Worm (Caenorhabditis elegans) whole organism, L4 larva: ENCODE data around the gene rab-7.

Experiments
- D1046.2 ChIP-seq: fragments of 200-800 bp; sonication (Bioruptor generic); IDR thresholded peaks from 2 replicates; pipeline ENCODE4 v1.3.6; 2022; ENCODE audit warnings: missing genetic modification characterization, missing compliant biosample characterization
- T26A8.4 ChIP-seq: fragments of 200-800 bp; sonication (Bioruptor generic); IDR thresholded peaks from 2 replicates; pipeline ENCODE4 v1.3.6; 2022; ENCODE audit warnings: missing genetic modification characterization, missing compliant biosample characterization
- Y105C5A.15 ChIP-seq: fragments of 200-800 bp; sonication (Bioruptor generic); IDR thresholded peaks from 2 replicates; pipeline ENCODE4 v1.3.6; 2022; ENCODE audit warnings: missing genetic modification characterization, missing compliant biosample characterization
- Y75B8A.6 ChIP-seq: fragments of 200-800 bp; sonication (Bioruptor generic); IDR thresholded peaks from 2 replicates; pipeline ENCODE4 v1.3.6; 2022; ENCODE audit warnings: missing genetic modification reagents, missing genetic modification characterization, missing compliant biosample characterization
- ZK337.2 ChIP-seq: fragments of 200-800 bp; sonication (Bioruptor generic); IDR thresholded peaks from 2 replicates; pipeline ENCODE4 v1.3.6; 2022; ENCODE audit warnings: missing genetic modification reagents, missing genetic modification characterization, missing compliant biosample characterization
- ZK546.5 ChIP-seq, 2 experiments: sonication (generic microtip); optimal IDR thresholded peaks; 2 replicates each; lab custom pipeline; 2017; ENCODE audit warnings: missing biosample characterization in 2 of 2, missing genetic modification characterization in 2 of 2
- aha-1 ChIP-seq: fragments of 150-350 bp; peaks from one replicate; lab custom pipeline; 2014; ENCODE audit warnings: missing biosample characterization, missing genetic modification characterization
- aly-2 ChIP-seq: sonication (generic microtip); optimal IDR thresholded peaks from 2 replicates; lab custom pipeline; 2018; ENCODE audit warnings: missing biosample characterization, missing genetic modification characterization
- ceh-20 ChIP-seq: fragments of 200-800 bp; sonication (Bioruptor generic); IDR thresholded peaks from 2 replicates; pipeline ENCODE4 v1.3.6; 2022; ENCODE audit warnings: missing genetic modification reagents, missing genetic modification characterization, missing compliant biosample characterization
- ceh-28 ChIP-seq: fragments of 150-350 bp; optimal IDR thresholded peaks from 2 replicates; lab custom pipeline; 2014; ENCODE audit warnings: missing biosample characterization, missing genetic modification reagents, missing genetic modification characterization
- ceh-32 ChIP-seq: sonication (generic microtip); optimal IDR thresholded peaks from 2 replicates; lab custom pipeline; 2016; ENCODE audit warnings: mild to moderate bottlenecking, missing genetic modification characterization, missing compliant biosample characterization; ENCODE audit not compliant: poor library complexity
- cey-2 ChIP-seq: sonication (generic microtip); optimal IDR thresholded peaks from 3 replicates; lab custom pipeline; 2017; ENCODE audit warnings: missing genetic modification characterization, mild to moderate bottlenecking, missing compliant biosample characterization, antibody characterized with exemption, borderline replicate concordance; ENCODE audit not compliant: insufficient read depth
- ctbp-1 ChIP-seq: fragments of 200-800 bp; sonication (Bioruptor generic); IDR thresholded peaks from 2 replicates; pipeline ENCODE4 v1.3.6; 2022; ENCODE audit warnings: missing genetic modification reagents, missing genetic modification characterization, missing compliant biosample characterization
- daf-12 ChIP-seq: fragments of 150-350 bp; optimal IDR thresholded peaks from 2 replicates; lab custom pipeline; 2014; ENCODE audit warnings: missing biosample characterization, missing genetic modification reagents, missing genetic modification characterization
- daf-16 ChIP-seq, 3 experiments: sonication (generic microtip); optimal IDR thresholded peaks; 2 replicates each; lab custom pipeline; 2016 to 2017; ENCODE audit warnings: missing genetic modification characterization in 3 of 3, missing genetic modification reagents in 3 of 3, mild to moderate bottlenecking in 2 of 3, missing compliant biosample characterization in 2 of 3, missing biosample characterization in 1 of 3, moderate library complexity in 1 of 3
- daf-19 ChIP-seq: fragments of 200-800 bp; sonication (Bioruptor generic); conservative IDR thresholded peaks from 2 replicates; pipeline ENCODE4 v1.3.6; 2022; ENCODE audit warnings: missing genetic modification characterization, missing compliant biosample characterization
- dpl-1 ChIP-seq: fragments of 150-350 bp; optimal IDR thresholded peaks from 2 replicates; lab custom pipeline; 2014; ENCODE audit warnings: missing biosample characterization, missing genetic modification reagents, missing genetic modification characterization
- dve-1 ChIP-seq: sonication (generic microtip); optimal IDR thresholded peaks from 2 replicates; lab custom pipeline; 2017; ENCODE audit warnings: antibody characterized with exemption, mild to moderate bottlenecking, missing genetic modification characterization, missing compliant biosample characterization; ENCODE audit not compliant: insufficient read depth
- egl-43 ChIP-seq: fragments of 200-800 bp; sonication (Bioruptor generic); IDR thresholded peaks from 2 replicates; pipeline ENCODE4 v1.3.6; 2022; ENCODE audit warnings: missing genetic modification reagents, missing genetic modification characterization, missing compliant biosample characterization
- hmg-1.1 ChIP-seq: fragments of 200-800 bp; sonication (Bioruptor generic); IDR thresholded peaks from 2 replicates; pipeline ENCODE4 v1.3.6; 2022; ENCODE audit warnings: missing genetic modification reagents, missing genetic modification characterization, missing compliant biosample characterization
- jun-1 ChIP-seq: fragments of 150-350 bp; optimal IDR thresholded peaks from 2 replicates; lab custom pipeline; 2014; ENCODE audit warnings: missing biosample characterization, missing genetic modification reagents, missing genetic modification characterization
- lim-7 ChIP-seq: fragments of 200-800 bp; sonication (Bioruptor generic); IDR thresholded peaks from 2 replicates; pipeline ENCODE4 v1.3.6; 2022; ENCODE audit warnings: missing genetic modification characterization, missing compliant biosample characterization
- lin-13 ChIP-seq: fragments of 150-350 bp; optimal IDR thresholded peaks from 2 replicates; lab custom pipeline; 2014; ENCODE audit warnings: missing biosample characterization, missing genetic modification reagents, missing genetic modification characterization
- lin-15B ChIP-seq: fragments of 150-350 bp; sonication (generic microtip); optimal IDR thresholded peaks from 3 replicates; lab custom pipeline; 2014; ENCODE audit warnings: missing biosample characterization, missing genetic modification characterization
- lin-29 ChIP-seq: fragments of 200-800 bp; sonication (Bioruptor generic); IDR thresholded peaks from 2 replicates; pipeline ENCODE4 v1.3.6; 2022; ENCODE audit warnings: missing genetic modification reagents, missing genetic modification characterization, missing compliant biosample characterization
- lsy-2 ChIP-seq, 2 experiments: fragments of 150-350 bp in 1 of 2; sonication (generic microtip) in 1 of 2; optimal IDR thresholded peaks; 2 replicates each; lab custom pipeline; 2014 to 2017; ENCODE audit warnings: missing biosample characterization in 2 of 2, missing genetic modification characterization in 2 of 2
- madf-5 ChIP-seq, 2 experiments: fragments of 200-800 bp; sonication (Bioruptor generic); IDR thresholded peaks; 2 replicates each; pipeline ENCODE4 v1.3.6; 2022; ENCODE audit warnings: missing compliant biosample characterization in 2 of 2, missing genetic modification characterization in 2 of 2
- mep-1 ChIP-seq: fragments of 150-350 bp; sonication (generic microtip); optimal IDR thresholded peaks from 3 replicates; lab custom pipeline; 2014; ENCODE audit warnings: missing biosample characterization, missing genetic modification characterization
- mes-2 ChIP-seq: sonication (generic microtip); optimal IDR thresholded peaks from 2 replicates; lab custom pipeline; 2016; ENCODE audit warnings: missing genotype, mild to moderate bottlenecking, missing genetic modification characterization, missing compliant biosample characterization; ENCODE audit not compliant: poor library complexity, severe bottlenecking
- mxl-3 ChIP-seq: fragments of 200-800 bp; sonication (Bioruptor generic); optimal IDR thresholded peaks from 2 replicates; lab custom pipeline; 2018; ENCODE audit warnings: mild to moderate bottlenecking, missing genetic modification characterization, missing compliant biosample characterization
- nhr-10 ChIP-seq: fragments of 150-350 bp; optimal IDR thresholded peaks from 2 replicates; lab custom pipeline; 2014; ENCODE audit warnings: missing biosample characterization, missing genetic modification characterization
- nhr-41 ChIP-seq: fragments of 200-800 bp; sonication (Bioruptor generic); IDR thresholded peaks from 2 replicates; pipeline ENCODE4 v1.3.6; 2022; ENCODE audit warnings: missing genetic modification reagents, missing genetic modification characterization, missing compliant biosample characterization
- nhr-42 ChIP-seq: fragments of 200-800 bp; sonication (Bioruptor generic); IDR thresholded peaks from 2 replicates; pipeline ENCODE4 v1.3.6; 2022; ENCODE audit warnings: missing genetic modification characterization, missing compliant biosample characterization
- nhr-6 ChIP-seq: fragments of 150-350 bp; optimal IDR thresholded peaks from 2 replicates; lab custom pipeline; 2014; ENCODE audit warnings: missing biosample characterization, missing genetic modification characterization
- nhr-76 ChIP-seq: fragments of 150-350 bp; optimal IDR thresholded peaks from 2 replicates; lab custom pipeline; 2014; ENCODE audit warnings: missing biosample characterization, missing genetic modification characterization
- sdz-12 ChIP-seq: fragments of 200-800 bp; sonication (Bioruptor generic); optimal IDR thresholded peaks from 2 replicates; lab custom pipeline; 2018; ENCODE audit warnings: mild to moderate bottlenecking, missing genetic modification characterization, missing compliant biosample characterization
- set-16 ChIP-seq: fragments of 200-800 bp; sonication (Bioruptor generic); IDR thresholded peaks from 2 replicates; pipeline ENCODE4 v1.3.6; 2022; ENCODE audit warnings: missing genetic modification reagents, missing genetic modification characterization, missing compliant biosample characterization
- skn-1 ChIP-seq: fragments of 150-350 bp; optimal IDR thresholded peaks from 2 replicates; lab custom pipeline; 2014; ENCODE audit warnings: missing biosample characterization, missing genetic modification characterization
- snpc-1.2 ChIP-seq: fragments of 200-800 bp; sonication (Bioruptor generic); IDR thresholded peaks from 2 replicates; pipeline ENCODE4 v1.3.6; 2022; ENCODE audit warnings: missing genetic modification reagents, missing genetic modification characterization, missing compliant biosample characterization
- spr-1 ChIP-seq: sonication (generic microtip); optimal IDR thresholded peaks from 2 replicates; lab custom pipeline; 2016; ENCODE audit warnings: mild to moderate bottlenecking, missing genetic modification characterization, missing compliant biosample characterization
- tag-97 ChIP-seq: fragments of 200-800 bp; sonication (Bioruptor generic); IDR thresholded peaks from 2 replicates; pipeline ENCODE4 v1.3.6; 2022; ENCODE audit warnings: missing genetic modification characterization, missing compliant biosample characterization
- tra-1 ChIP-seq: fragments of 200-800 bp; sonication (Bioruptor generic); IDR thresholded peaks from 2 replicates; pipeline ENCODE4 v1.3.6; 2022; ENCODE audit warnings: missing genetic modification reagents, missing genetic modification characterization, missing compliant biosample characterization
- unc-62 ChIP-seq, 3 experiments: fragments of 150-350 bp in 1 of 3; sonication (generic microtip); optimal IDR thresholded peaks in 2 of 3; peaks in 1 of 3; 1 replicate in 1 of 3; 2 replicates in 2 of 3; lab custom pipeline; 2014 to 2017; ENCODE audit warnings: missing biosample characterization in 3 of 3, missing genetic modification characterization in 3 of 3, missing genetic modification reagents in 3 of 3, missing genotype in 1 of 3
- vab-7 ChIP-seq: fragments of 200-800 bp; sonication (Bioruptor generic); IDR thresholded peaks from 2 replicates; pipeline ENCODE4 v1.3.6; 2022; ENCODE audit warnings: missing genetic modification reagents, missing genetic modification characterization, missing compliant biosample characterization
- zfp-2 ChIP-seq: sonication (generic microtip); optimal IDR thresholded peaks from 2 replicates; lab custom pipeline; 2016; ENCODE audit warnings: mild to moderate bottlenecking, missing genetic modification characterization, missing compliant biosample characterization
- zip-11 ChIP-seq: fragments of 200-800 bp; sonication (Bioruptor generic); IDR thresholded peaks from 2 replicates; pipeline ENCODE4 v1.3.6; 2022; ENCODE audit warnings: missing genetic modification characterization, missing compliant biosample characterization
- zip-2 ChIP-seq: fragments of 150-350 bp; optimal IDR thresholded peaks from 2 replicates; lab custom pipeline; 2014; ENCODE audit warnings: missing biosample characterization, missing genetic modification characterization
- ztf-11 ChIP-seq: fragments of 150-350 bp; optimal IDR thresholded peaks from 2 replicates; lab custom pipeline; 2014; ENCODE audit warnings: missing biosample characterization, missing genetic modification characterization

The rab-7 gene

ce11 chrII:11978920-11979319 lies 12.2 kb upstream of the rab-7 start:
- TF ChIP-seq snpc-1.2 (no peak), nhr-41 (GFP tag; lab: Robert Waterston, UW) (no peak), ctbp-1 (GFP tag; lab: Robert Waterston, UW) (no peak), Y75B8A.6 (no peak), ceh-28 (peak; percentile 13), lim-7 (no peak), zfp-2 (tag; lab: Kevin White, UChicago) (no peak), jun-1 (tag; lab: Kevin White, UChicago) (no peak), daf-19 (GFP tag; lab: Robert Waterston, UW) (peak; percentile 47; the same call in 1 of the 2 replicates), ceh-32 (tag; lab: Kevin White, UChicago) (no peak), nhr-6 (tag; lab: Kevin White, UChicago) (no peak), dve-1 (no peak), D1046.2 (GFP tag; lab: Robert Waterston, UW) (no peak), mep-1 (tag; lab: Kevin White, UChicago) (no peak), Y105C5A.15 (GFP tag; lab: Robert Waterston, UW) (no peak), lin-15B (tag; lab: Kevin White, UChicago) (no peak), daf-16 (GFP tag; optimal IDR thresholded peaks at IDR 0.05; lab: Kevin White, UChicago) (no peak), daf-16 (tag; optimal IDR thresholded peaks at IDR 0.05; lab: Kevin White, UChicago) (no peak), mes-2 (no peak), nhr-42 (GFP tag; lab: Robert Waterston, UW) (0 out of 2 replicates have a peak, but pooled peaks have one; percentile 20), aly-2 (tag; lab: Kevin White, UChicago) (no peak)

ce11 chrII:11978478-11978877 lies 11.7 kb upstream of the rab-7 start:
- TF ChIP-seq ZK337.2 (GFP tag; lab: Robert Waterston, UW) (0 out of 2 replicates have a peak, but pooled peaks have one; percentile 5), egl-43 (GFP tag; lab: Robert Waterston, UW) (no peak), nhr-10 (no peak), ztf-11 (tag; lab: Kevin White, UChicago) (no peak), lsy-2 (tag; optimal IDR thresholded peaks at IDR 0.05; lab: Kevin White, UChicago) (no peak), spr-1 (no peak), zip-11 (GFP tag; lab: Robert Waterston, UW) (no peak), set-16 (GFP tag; lab: Robert Waterston, UW) (peak; percentile 85), skn-1 (tag; lab: Kevin White, UChicago) (no peak), ZK546.5 (tag; optimal IDR thresholded peaks at IDR 0.05; lab: Kevin White, UChicago) (no peak), hmg-1.1 (GFP tag; lab: Robert Waterston, UW) (no peak), aha-1 (peak; percentile 32), T26A8.4 (GFP tag; lab: Robert Waterston, UW) (0 out of 2 replicates have a peak, but pooled peaks have one; percentile 46)

- no peak for TF ChIP-seq unc-62 (GFP tag; optimal IDR thresholded peaks at IDR 0.05 in 1 of 2; lab: Kevin White, UChicago)
- no peak for TF ChIP-seq unc-62 (tag; optimal IDR thresholded peaks at IDR 0.05; lab: Kevin White, UChicago)
- peak; percentile 51 for TF ChIP-seq sdz-12 (GFP tag; lab: Kevin White, UChicago)
- no peak for TF ChIP-seq lin-13 (GFP tag; lab: Kevin White, UChicago)
- no peak for TF ChIP-seq ceh-20 (GFP tag; lab: Robert Waterston, UW)
- TF ChIP-seq cey-2 (tag; lab: Kevin White, UChicago): no peak
- TF ChIP-seq nhr-10: no peak
- no peak for TF ChIP-seq zip-2 (tag; lab: Kevin White, UChicago)
- no peak for TF ChIP-seq tag-97 (GFP tag; lab: Robert Waterston, UW)
- TF ChIP-seq daf-19 (GFP tag; lab: Robert Waterston, UW): no peak
- 0 out of 2 replicates have a peak, but pooled peaks have one; percentile 12 for TF ChIP-seq vab-7 (GFP tag; lab: Robert Waterston, UW)
- no peak for TF ChIP-seq mxl-3
- no peak for TF ChIP-seq aly-2 (tag; lab: Kevin White, UChicago)
- peak; percentile 40; the same call in 1 of the 2 replicates for TF ChIP-seq tra-1 (GFP tag; lab: Robert Waterston, UW)
- no peak for TF ChIP-seq daf-12
- TF ChIP-seq ZK337.2 (GFP tag; lab: Robert Waterston, UW): no peak
- 0 out of 4 replicates have a peak, but pooled peaks of 1 of the 2 experiments have one; percentile 33 for TF ChIP-seq madf-5 (GFP tag; IDR thresholded peaks at IDR 0.05; lab: Robert Waterston, UW)
- TF ChIP-seq lin-29 (GFP tag; lab: Robert Waterston, UW): no peak
- no peak for TF ChIP-seq dpl-1 (GFP tag; lab: Kevin White, UChicago)
- TF ChIP-seq nhr-76 (tag; lab: Kevin White, UChicago): no peak
- TF ChIP-seq mep-1 (tag; lab: Kevin White, UChicago): no peak
- peak; percentile 42 for TF ChIP-seq snpc-1.2
Observed at ce11 chrII:11977363-11977762, 10.6 kb upstream of the rab-7 start, which contains the start of gene Y17G7B.21. Gene Y17G7B.21 (minus strand): TSS chrII:11977661.
